Fruit fly (Drosophila melanogaster): ENCODE data around the gene wus.
A peak's percentile ranks its signal among the peaks of the same experiment; 100 is the strongest.

wus gene

DNA sequence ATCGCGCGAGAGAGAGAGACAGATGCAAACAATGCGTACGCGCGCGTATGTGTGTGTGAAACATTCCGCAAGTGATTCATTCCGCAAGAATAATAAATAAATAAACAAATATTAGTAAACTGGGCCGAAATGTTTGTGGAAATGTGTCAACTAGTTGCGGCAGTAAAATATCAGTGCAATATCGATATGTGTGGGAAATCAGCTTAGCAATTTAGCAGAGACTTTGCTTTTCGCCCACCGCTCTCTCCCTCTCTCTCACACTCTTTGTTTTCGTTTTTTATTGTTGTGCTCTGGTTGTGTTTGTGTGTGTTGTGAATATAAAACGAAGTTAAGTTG, 2.8 kb upstream of the wus start (continued):
- TF ChIP-seq Hr4 (GFP tag; optimal IDR thresholded peaks at IDR 0.05), result no peak
- no peak for TF ChIP-seq CG16779 (tag; optimal IDR thresholded peaks at IDR 0.05)
- no peak for TF ChIP-seq CG9139 (GFP tag; optimal IDR thresholded peaks at IDR 0.05)
- no peak for TF ChIP-seq Gug (GFP tag; IDR thresholded peaks at IDR 0.05)
- TF ChIP-seq CG6808 (GFP tag; optimal IDR thresholded peaks at IDR 0.05), result peak; percentile 36
- no peak for TF ChIP-seq fd59A (GFP tag; optimal IDR thresholded peaks at IDR 0.05)
- TF ChIP-seq dsx (GFP tag; optimal IDR thresholded peaks at IDR 0.05; ENCODE audit: poor library complexity, severe bottlenecking), result no peak
- no peak for TF ChIP-seq fd85E (GFP tag; optimal IDR thresholded peaks at IDR 0.05)
- no peak for TF ChIP-seq Hr39 (GFP tag; optimal IDR thresholded peaks at IDR 0.05)
- no peak for TF ChIP-seq CG8319 (GFP tag; optimal IDR thresholded peaks at IDR 0.05)
- no peak for TF ChIP-seq CG32006 (GFP tag; optimal IDR thresholded peaks at IDR 0.05)
- no peak for TF ChIP-seq CG10631 (GFP tag; optimal IDR thresholded peaks at IDR 0.05)
- TF ChIP-seq lz (GFP tag; optimal IDR thresholded peaks at IDR 0.05), result no peak
- no peak for TF ChIP-seq CG34406 (GFP tag; optimal IDR thresholded peaks at IDR 0.05)

DNA sequence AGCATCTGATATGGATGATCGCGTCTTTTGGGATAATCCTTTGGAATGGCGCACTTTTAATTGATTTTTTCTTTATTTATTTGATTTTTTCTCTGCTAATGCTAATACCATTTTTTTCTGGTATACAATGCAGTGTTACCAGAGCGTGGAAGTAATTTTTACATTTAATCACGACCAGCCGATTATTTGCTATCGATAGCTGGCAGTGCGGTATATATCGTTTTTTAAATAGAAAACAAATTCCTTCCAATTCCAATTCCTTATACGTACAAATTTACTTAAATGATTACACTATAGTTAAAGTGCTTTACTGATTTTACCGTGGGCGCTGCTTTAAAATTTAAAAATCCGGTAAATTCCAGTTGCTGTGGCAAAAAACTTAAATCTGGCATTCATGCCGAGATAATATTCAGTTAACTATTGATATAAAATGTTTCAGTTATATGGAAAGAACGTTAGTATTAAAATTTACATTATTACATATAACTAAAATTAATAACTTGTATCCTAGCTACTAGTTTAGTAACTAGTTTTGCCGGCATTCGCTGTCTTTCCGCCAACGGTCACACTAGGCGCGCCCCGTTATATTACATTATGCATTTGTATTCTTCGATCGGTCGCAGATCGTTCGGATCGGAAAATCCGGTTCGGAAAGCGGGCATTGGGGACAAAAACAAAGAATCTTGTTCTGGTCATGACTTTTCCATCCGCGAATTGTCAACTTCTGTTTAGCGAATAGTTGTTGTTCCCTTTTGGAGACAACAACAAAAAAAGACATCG, 2.3 kb upstream of the wus start, which contains the start of the genes CG13001 and RhoGAP15B:
Gene CG13001 (minus strand): TSS at position 137 of the 780 bp plus-strand sequence.
Gene RhoGAP15B (plus strand): TSS at position 556 of the 780 bp plus-strand sequence.
- no peak for TF ChIP-seq Hr39 (GFP tag; optimal IDR thresholded peaks at IDR 0.05)
- peak; percentile 22 for TF ChIP-seq CG3919 (GFP tag; optimal IDR thresholded peaks at IDR 0.05)
- TF ChIP-seq Blimp-1 (GFP tag; optimal IDR thresholded peaks at IDR 0.05), result no peak
- no peak for TF ChIP-seq CG3032 (tag; optimal IDR thresholded peaks at IDR 0.05)
- no peak for TF ChIP-seq Sox15 (GFP tag; optimal IDR thresholded peaks at IDR 0.05)
- TF ChIP-seq OdsH (GFP tag; optimal IDR thresholded peaks at IDR 0.05), result no peak
- TF ChIP-seq CG6854 (GFP tag; optimal IDR thresholded peaks at IDR 0.05), result peak; percentile 58
- no peak for TF ChIP-seq CG6792 (GFP tag; optimal IDR thresholded peaks at IDR 0.05)
- no peak; the same call in 1 of the 2 replicates for TF ChIP-seq CG15336 (GFP tag; IDR thresholded peaks at IDR 0.05)
- no peak for TF ChIP-seq dsx (GFP tag; optimal IDR thresholded peaks at IDR 0.05; ENCODE audit: poor library complexity, severe bottlenecking)
- TF ChIP-seq Smox (GFP tag; optimal IDR thresholded peaks at IDR 0.05), result no peak
- no peak for TF ChIP-seq Sox14 (GFP tag; optimal IDR thresholded peaks at IDR 0.05)
- no peak for TF ChIP-seq achi (GFP tag; optimal IDR thresholded peaks at IDR 0.05)
- TF ChIP-seq salr (GFP tag; optimal IDR thresholded peaks at IDR 0.05), result no peak
- TF ChIP-seq eg (GFP tag; IDR thresholded peaks at IDR 0.05), result 0 out of 3 replicates have a peak, but pooled peaks have one; percentile 18
- no peak for TF ChIP-seq Met (GFP tag; optimal IDR thresholded peaks at IDR 0.05)
- no peak for TF ChIP-seq Hr38 (GFP tag; optimal IDR thresholded peaks at IDR 0.05)
- TF ChIP-seq CG32006 (GFP tag; optimal IDR thresholded peaks at IDR 0.05), result no peak
- peak; percentile 23 for TF ChIP-seq Eip75B (GFP tag; optimal IDR thresholded peaks at IDR 0.05)
- peak; percentile 41 for TF ChIP-seq Sox102F (GFP tag; optimal IDR thresholded peaks at IDR 0.05)
- TF ChIP-seq fd59A (GFP tag; optimal IDR thresholded peaks at IDR 0.05), result no peak
- TF ChIP-seq Gug (GFP tag; IDR thresholded peaks at IDR 0.05), result no peak
- TF ChIP-seq lz (GFP tag; optimal IDR thresholded peaks at IDR 0.05), result no peak
- no peak for TF ChIP-seq CG1621 (tag; optimal IDR thresholded peaks at IDR 0.05)
- TF ChIP-seq acj6 (GFP tag; optimal IDR thresholded peaks at IDR 0.05), result no peak
- TF ChIP-seq fd85E (GFP tag; optimal IDR thresholded peaks at IDR 0.05), result no peak
- TF ChIP-seq CG34406 (GFP tag; optimal IDR thresholded peaks at IDR 0.05), result no peak
- TF ChIP-seq vri (GFP tag; optimal IDR thresholded peaks at IDR 0.05), result peak; percentile 38
- TF ChIP-seq CG16779 (tag; optimal IDR thresholded peaks at IDR 0.05), result no peak
- no peak for TF ChIP-seq CG4318 (GFP tag; optimal IDR thresholded peaks at IDR 0.05)
- no peak for TF ChIP-seq Ets21C (GFP tag; optimal IDR thresholded peaks at IDR 0.05)
- TF ChIP-seq Lpt (GFP tag; optimal IDR thresholded peaks at IDR 0.05), result no peak
- no peak for TF ChIP-seq Hr4 (GFP tag; optimal IDR thresholded peaks at IDR 0.05)
- no peak for TF ChIP-seq CG6163 (GFP tag; IDR thresholded peaks at IDR 0.05)
- no peak for TF ChIP-seq CG8632 (GFP tag; optimal IDR thresholded peaks at IDR 0.05)
- no peak for TF ChIP-seq fkh (GFP tag; optimal IDR thresholded peaks at IDR 0.05)
- no peak for TF ChIP-seq CG11762 (GFP tag; optimal IDR thresholded peaks at IDR 0.05; ENCODE audit: insufficient read depth)
- no peak for TF ChIP-seq CG6276 (GFP tag; optimal IDR thresholded peaks at IDR 0.05)
- TF ChIP-seq CG11902 (GFP tag; optimal IDR thresholded peaks at IDR 0.05), result no peak
- TF ChIP-seq dac (GFP tag; optimal IDR thresholded peaks at IDR 0.05), result no peak
- no peak for TF ChIP-seq topi (GFP tag; optimal IDR thresholded peaks at IDR 0.05)
- no peak for TF ChIP-seq pdm3 (GFP tag; optimal IDR thresholded peaks at IDR 0.05)
- peak; percentile 37 for TF ChIP-seq CG9139 (GFP tag; optimal IDR thresholded peaks at IDR 0.05)
- TF ChIP-seq ss (GFP tag; optimal IDR thresholded peaks at IDR 0.05), result no peak

Measured in whole organism, prepupa.